Worm (Caenorhabditis elegans) whole organism, young adult: ENCODE results near the gene F26F12.4.

Experiments used
- B0035.1 ChIP-seq: sonication (generic microtip); optimal IDR thresholded peaks from 2 replicates; lab custom pipeline; 2016; ENCODE audit warnings: missing genetic modification characterization, mild to moderate bottlenecking, missing compliant biosample characterization, missing genotype, missing genetic modification reagents
- B0261.1 ChIP-seq: sonication (generic microtip); optimal IDR thresholded peaks from 2 replicates; lab custom pipeline; 2016; ENCODE audit warnings: mild to moderate bottlenecking, missing genetic modification characterization, moderate library complexity, missing compliant biosample characterization
- B0336.3 ChIP-seq: fragments of 200-800 bp; sonication (Bioruptor generic); IDR thresholded peaks from 2 replicates; pipeline ENCODE4 v1.3.6; 2022; ENCODE audit warnings: missing genetic modification characterization, missing compliant biosample characterization
- D2030.7 ChIP-seq: fragments of 200-800 bp; sonication (Bioruptor generic); IDR thresholded peaks from 2 replicates; pipeline ENCODE4 v1.3.6; 2022; ENCODE audit warnings: missing genetic modification reagents, missing genetic modification characterization, missing compliant biosample characterization
- F10E7.11 ChIP-seq: sonication (generic microtip); optimal IDR thresholded peaks from 2 replicates; lab custom pipeline; 2017; ENCODE audit warnings: mild to moderate bottlenecking, missing genetic modification characterization, moderate library complexity, missing compliant biosample characterization
- F37B4.10 ChIP-seq: fragments of 200-800 bp; sonication (Bioruptor generic); IDR thresholded peaks from 2 replicates; pipeline ENCODE4 v1.3.6; 2022; ENCODE audit warnings: missing genetic modification characterization, missing compliant biosample characterization
- K11D2.4 ChIP-seq: fragments of 200-800 bp; sonication (Bioruptor generic); IDR thresholded peaks from 2 replicates; pipeline ENCODE4 v1.3.6; 2022; ENCODE audit warnings: missing genetic modification reagents, missing genetic modification characterization, missing compliant biosample characterization
- K12H6.12 ChIP-seq: fragments of 200-800 bp; sonication (Bioruptor generic); optimal IDR thresholded peaks from 2 replicates; lab custom pipeline; 2018; ENCODE audit warnings: mild to moderate bottlenecking, missing genetic modification characterization, missing compliant biosample characterization
- Y53G8AR.9 ChIP-seq: fragments of 200-800 bp; sonication (Bioruptor generic); conservative IDR thresholded peaks from 2 replicates; pipeline ENCODE4 v1.3.6; 2022; ENCODE audit warnings: missing genetic modification reagents, missing genetic modification characterization, missing compliant biosample characterization
- Y79H2A.3 ChIP-seq: fragments of 200-800 bp; sonication (Bioruptor generic); conservative IDR thresholded peaks from 2 replicates; pipeline ENCODE4 v1.3.6; 2022; ENCODE audit warnings: missing genetic modification reagents, missing genetic modification characterization, missing compliant biosample characterization
- ZK185.1 ChIP-seq: sonication (generic microtip); optimal IDR thresholded peaks from 2 replicates; lab custom pipeline; 2016; ENCODE audit warnings: mild to moderate bottlenecking, missing genetic modification characterization, missing compliant biosample characterization; ENCODE audit not compliant: poor library complexity, severe bottlenecking
- atf-7 ChIP-seq: sonication (generic microtip); optimal IDR thresholded peaks from 2 replicates; lab custom pipeline; 2017; ENCODE audit warnings: mild to moderate bottlenecking, missing genetic modification characterization, missing compliant biosample characterization
- athp-1 ChIP-seq: sonication (generic microtip); optimal IDR thresholded peaks from 2 replicates; lab custom pipeline; 2017; ENCODE audit warnings: mild to moderate bottlenecking, missing genetic modification characterization, missing compliant biosample characterization
- attf-6 ChIP-seq: fragments of 200-800 bp; sonication (Bioruptor generic); IDR thresholded peaks from 2 replicates; pipeline ENCODE4 v1.3.6; 2022; ENCODE audit warnings: missing genetic modification reagents, missing genetic modification characterization, missing compliant biosample characterization
- ceh-40 ChIP-seq: fragments of 200-800 bp; sonication (Bioruptor generic); IDR thresholded peaks from 2 replicates; pipeline ENCODE4 v1.3.6; 2022; ENCODE audit warnings: missing genetic modification characterization, missing compliant biosample characterization
- ceh-58 ChIP-seq: fragments of 200-800 bp; sonication (Bioruptor generic); IDR thresholded peaks from 2 replicates; pipeline ENCODE4 v1.3.6; 2022; ENCODE audit warnings: missing genetic modification characterization, missing compliant biosample characterization
- ceh-91 ChIP-seq: fragments of 200-800 bp; sonication (Bioruptor generic); IDR thresholded peaks from 2 replicates; pipeline ENCODE4 v1.3.6; 2022; ENCODE audit warnings: missing genetic modification reagents, missing genetic modification characterization, missing compliant biosample characterization
- die-1 ChIP-seq: sonication (generic microtip); optimal IDR thresholded peaks from 2 replicates; lab custom pipeline; 2016; ENCODE audit warnings: missing genotype, mild to moderate bottlenecking, missing genetic modification characterization, missing compliant biosample characterization
- dox-1 ChIP-seq: fragments of 200-800 bp; sonication (Bioruptor generic); IDR thresholded peaks from 2 replicates; pipeline ENCODE4 v1.3.6; 2022; ENCODE audit warnings: missing genetic modification reagents, missing genetic modification characterization, missing compliant biosample characterization
- egl-18 ChIP-seq: fragments of 200-800 bp; sonication (Bioruptor generic); IDR thresholded peaks from 2 replicates; pipeline ENCODE4 v1.3.6; 2022; ENCODE audit warnings: missing genetic modification reagents, missing genetic modification characterization, missing compliant biosample characterization
- egl-44 ChIP-seq: fragments of 200-800 bp; sonication (Bioruptor generic); IDR thresholded peaks from 2 replicates; pipeline ENCODE4 v1.3.6; 2022; ENCODE audit warnings: missing genetic modification reagents, missing genetic modification characterization, missing compliant biosample characterization
- ets-4 ChIP-seq: fragments of 200-800 bp; sonication (Bioruptor generic); optimal IDR thresholded peaks from 2 replicates; lab custom pipeline; 2018; ENCODE audit warnings: mild to moderate bottlenecking, missing genetic modification characterization, missing compliant biosample characterization
- him-1 ChIP-seq: sonication (generic microtip); optimal IDR thresholded peaks from 2 replicates; lab custom pipeline; 2016; ENCODE audit warnings: missing genotype, missing genetic modification reagents, missing genetic modification characterization, missing compliant biosample characterization
- hlh-26 ChIP-seq: fragments of 200-800 bp; sonication (Bioruptor generic); conservative IDR thresholded peaks from 2 replicates; pipeline ENCODE4 v1.3.6; 2022; ENCODE audit warnings: missing genetic modification reagents, missing genetic modification characterization, missing compliant biosample characterization
- hmg-1.2 ChIP-seq: fragments of 200-800 bp; sonication (Bioruptor generic); IDR thresholded peaks from 2 replicates; pipeline ENCODE4 v1.3.6; 2022; ENCODE audit warnings: missing genetic modification reagents, missing genetic modification characterization, missing compliant biosample characterization
- hrde-1 ChIP-seq: sonication (generic microtip); optimal IDR thresholded peaks from 2 replicates; lab custom pipeline; 2016; ENCODE audit warnings: missing genetic modification characterization, mild to moderate bottlenecking, missing compliant biosample characterization, moderate library complexity, missing genotype, missing genetic modification reagents, borderline replicate concordance
- lag-1 ChIP-seq: fragments of 200-800 bp; sonication (Bioruptor generic); IDR thresholded peaks from 2 replicates; pipeline ENCODE4 v1.3.6; 2022; ENCODE audit warnings: missing genetic modification reagents, missing genetic modification characterization, missing compliant biosample characterization
- lin-40 ChIP-seq: sonication (generic microtip); optimal IDR thresholded peaks from 2 replicates; lab custom pipeline; 2016; ENCODE audit warnings: missing genetic modification characterization, mild to moderate bottlenecking, missing compliant biosample characterization, missing genotype, missing genetic modification reagents
- lsl-1 ChIP-seq: fragments of 200-800 bp; sonication (Bioruptor generic); optimal IDR thresholded peaks from 2 replicates; lab custom pipeline; 2018; ENCODE audit warnings: mild to moderate bottlenecking, missing genetic modification characterization, moderate library complexity, missing compliant biosample characterization
- mel-28 ChIP-seq: sonication (generic microtip); optimal IDR thresholded peaks from 2 replicates; lab custom pipeline; 2016; ENCODE audit warnings: borderline replicate concordance, mild to moderate bottlenecking, missing genetic modification characterization, missing compliant biosample characterization
- mes-4 ChIP-seq: sonication (generic microtip); optimal IDR thresholded peaks from 2 replicates; lab custom pipeline; 2016; ENCODE audit warnings: missing genotype, missing genetic modification characterization, missing compliant biosample characterization
- nfya-1 ChIP-seq: sonication (generic microtip); optimal IDR thresholded peaks from 2 replicates; lab custom pipeline; 2017; ENCODE audit warnings: antibody characterized with exemption, missing compliant biosample characterization, missing genetic modification characterization, borderline replicate concordance; ENCODE audit not compliant: insufficient read depth
- nhr-80 ChIP-seq: sonication (generic microtip); optimal IDR thresholded peaks from 2 replicates; lab custom pipeline; 2016; ENCODE audit warnings: missing genetic modification characterization, missing compliant biosample characterization
- pha-4 ChIP-seq: fragments of 150-350 bp; sonication (generic microtip); optimal IDR thresholded peaks from 2 replicates; lab custom pipeline; 2014; ENCODE audit warnings: missing biosample characterization, missing genetic modification reagents, missing genetic modification characterization
- rcor-1 ChIP-seq: fragments of 200-800 bp; sonication (Bioruptor generic); IDR thresholded peaks from 2 replicates; pipeline ENCODE4 v1.3.6; 2022; ENCODE audit warnings: missing genetic modification reagents, missing genetic modification characterization, missing compliant biosample characterization
- rec-8 ChIP-seq, 2 experiments: sonication (generic microtip); optimal IDR thresholded peaks; 2 replicates each; lab custom pipeline; 2016; ENCODE audit warnings: mild to moderate bottlenecking in 2 of 2, missing genetic modification characterization in 2 of 2, missing genetic modification reagents in 2 of 2, missing genotype in 2 of 2, missing biosample characterization in 1 of 2, missing compliant biosample characterization in 1 of 2, moderate library complexity in 1 of 2
- snpc-3.4 ChIP-seq: sonication (generic microtip); optimal IDR thresholded peaks from 2 replicates; lab custom pipeline; 2017; ENCODE audit warnings: missing genetic modification characterization, mild to moderate bottlenecking, missing compliant biosample characterization, antibody characterized with exemption, moderate library complexity, missing genotype, missing genetic modification reagents
- snpc-4 ChIP-seq, 5 experiments: fragments of 150-350 bp in 1 of 5; sonication (generic microtip) in 4 of 5; optimal IDR thresholded peaks; 2 replicates each; lab custom pipeline; 2014 to 2018; ENCODE audit warnings: missing genetic modification characterization in 5 of 5, missing biosample characterization in 3 of 5, antibody characterized with exemption in 2 of 5, mild to moderate bottlenecking in 2 of 5, missing compliant biosample characterization in 2 of 5, missing genotype in 2 of 5, moderate library complexity in 2 of 5, missing genetic modification reagents in 1 of 5
- tbp1 ChIP-seq: fragments of 200-800 bp; sonication (Bioruptor generic); optimal IDR thresholded peaks from 2 replicates; lab custom pipeline; 2018; ENCODE audit warnings: mild to moderate bottlenecking, missing genetic modification characterization, missing compliant biosample characterization
- tbx-9 ChIP-seq: sonication (generic microtip); optimal IDR thresholded peaks from 2 replicates; lab custom pipeline; 2016; ENCODE audit warnings: borderline replicate concordance, missing genetic modification characterization, inconsistent platforms, missing compliant biosample characterization
- tlf-1 ChIP-seq: fragments of 200-800 bp; sonication (Bioruptor generic); optimal IDR thresholded peaks from 2 replicates; lab custom pipeline; 2018; ENCODE audit warnings: mild to moderate bottlenecking, missing genetic modification characterization, missing compliant biosample characterization
- xnd-1 ChIP-seq: sonication (generic microtip); optimal IDR thresholded peaks from 2 replicates; lab custom pipeline; 2016; ENCODE audit warnings: missing genotype, missing genetic modification reagents, missing genetic modification characterization, missing compliant biosample characterization
- zfh-2 ChIP-seq: fragments of 200-800 bp; sonication (Bioruptor generic); conservative IDR thresholded peaks from 2 replicates; pipeline ENCODE4 v1.3.6; 2022; ENCODE audit warnings: missing genetic modification reagents, missing genetic modification characterization, missing compliant biosample characterization
- ztf-18 ChIP-seq: sonication (generic microtip); optimal IDR thresholded peaks from 2 replicates; lab custom pipeline; 2016; ENCODE audit warnings: missing genotype, mild to moderate bottlenecking, missing genetic modification characterization, missing compliant biosample characterization
- ztf-3 ChIP-seq: fragments of 200-800 bp; sonication (Bioruptor generic); optimal IDR thresholded peaks from 2 replicates; lab custom pipeline; 2018; ENCODE audit warnings: mild to moderate bottlenecking, missing genetic modification characterization, missing compliant biosample characterization

The F26F12.4 gene

ce11 chrV:5899940-5900339 is 30.8 kb upstream of the F26F12.4 start, which contains the start of gene srd-16:
srd-16 (minus strand) TSS chrV:5900040.
- TF ChIP-seq attf-6 (GFP tag; lab: Robert Waterston, UW) (no peak), snpc-4 (GFP tag; optimal IDR thresholded peaks at IDR 0.05; lab: Kevin White, UChicago) (no peak), snpc-4 (tag; optimal IDR thresholded peaks at IDR 0.05; lab: Kevin White, UChicago) (no peak), dox-1 (GFP tag; lab: Robert Waterston, UW) (no peak), ceh-40 (no peak), egl-18 (no peak), athp-1 (tag; lab: Kevin White, UChicago) (no peak), lag-1 (GFP tag; lab: Robert Waterston, UW) (no peak), atf-7 (no peak), D2030.7 (GFP tag; lab: Robert Waterston, UW) (no peak), B0261.1 (no peak), ceh-91 (GFP tag; lab: Robert Waterston, UW) (no peak), egl-44 (GFP tag; lab: Robert Waterston, UW) (no peak), die-1 (tag; lab: Kevin White, UChicago) (no peak), zfh-2 (GFP tag; lab: Robert Waterston, UW) (no peak), K11D2.4 (GFP tag; lab: Robert Waterston, UW) (no peak), ZK185.1 (tag; lab: Kevin White, UChicago) (no peak), snpc-3.4 (tag; lab: Kevin White, UChicago) (no peak), mes-4 (tag; lab: Kevin White, UChicago) (no peak), F10E7.11 (no peak)
- TF ChIP-seq, all 124 proteins: peak for 0

ce11 chrV:5895021-5895420 is 25.9 kb upstream of the F26F12.4 start, which contains the start of gene grd-9:
grd-9 (plus strand) TSS chrV:5895321.
- no peak for TF ChIP-seq ceh-91 (GFP tag; lab: Robert Waterston, UW)
- TF ChIP-seq him-1 (tag; lab: Kevin White, UChicago) = no peak
- TF ChIP-seq Y53G8AR.9 (GFP tag; lab: Robert Waterston, UW) = no peak
- TF ChIP-seq xnd-1 (tag; lab: Kevin White, UChicago) = no peak
- no peak for TF ChIP-seq B0336.3 (GFP tag; lab: Robert Waterston, UW)
- no peak for TF ChIP-seq rcor-1 (GFP tag; lab: Robert Waterston, UW)
- TF ChIP-seq ztf-3 (GFP tag; lab: Kevin White, UChicago) = no peak
- no peak for TF ChIP-seq ztf-18 (tag; lab: Kevin White, UChicago)
- TF ChIP-seq tbx-9 (tag; lab: Kevin White, UChicago) = no peak
- no peak for TF ChIP-seq snpc-4 (GFP tag; optimal IDR thresholded peaks at IDR 0.05; lab: Kevin White, UChicago)
- no peak for TF ChIP-seq snpc-4 (tag; optimal IDR thresholded peaks at IDR 0.05; lab: Kevin White, UChicago)
- TF ChIP-seq nfya-1 (tag; lab: Kevin White, UChicago) = no peak
- TF ChIP-seq K12H6.12 (tag; lab: Kevin White, UChicago) = no peak
- TF ChIP-seq lin-40 = no peak
- no peak for TF ChIP-seq hrde-1 (tag; lab: Kevin White, UChicago)
- no peak for TF ChIP-seq tlf-1 (GFP tag; lab: Kevin White, UChicago)

- TF ChIP-seq F37B4.10 (no peak), lsl-1 (GFP tag; lab: Kevin White, UChicago) (no peak), hlh-26 (GFP tag; lab: Robert Waterston, UW) (no peak), hmg-1.2 (GFP tag; lab: Robert Waterston, UW) (no peak), B0035.1 (tag; lab: Kevin White, UChicago) (no peak), rec-8 (tag; optimal IDR thresholded peaks at IDR 0.05; lab: Kevin White, UChicago) (no peak), egl-18 (no peak), mel-28 (tag; lab: Kevin White, UChicago) (no peak), mes-4 (tag; lab: Kevin White, UChicago) (no peak), tbp1 (no peak), Y79H2A.3 (GFP tag; lab: Robert Waterston, UW) (no peak), ceh-58 (GFP tag; lab: Robert Waterston, UW) (no peak), nhr-80 (tag; lab: Kevin White, UChicago) (no peak), pha-4 (tag; lab: Kevin White, UChicago) (no peak), ets-4 (GFP tag; lab: Kevin White, UChicago) (no peak)
Observed at ce11 chrV:5893015-5893414, 23.9 kb upstream of the F26F12.4 start, which contains the start of gene C04E6.7. C04E6.7 (plus strand) TSS chrV:5893315.
